Worm (Caenorhabditis elegans) whole organism, late embryonic: Measurements from ENCODE around the gene phf-33.

Experiments
- ceh-19 ChIP-seq: fragments of 200-800 bp; sonication (Bioruptor generic); optimal IDR thresholded peaks from 2 replicates; lab custom pipeline; 2018; ENCODE audit warnings: mild to moderate bottlenecking, missing genetic modification characterization, missing compliant biosample characterization
- che-1 ChIP-seq: sonication (generic microtip); optimal IDR thresholded peaks from 2 replicates; lab custom pipeline; 2016; ENCODE audit warnings: mild to moderate bottlenecking, missing genetic modification characterization, missing compliant biosample characterization
- pqm-1 ChIP-seq: sonication (generic microtip); optimal IDR thresholded peaks from 2 replicates; lab custom pipeline; 2016; ENCODE audit warnings: missing genetic modification characterization, missing compliant biosample characterization

- TF ChIP-seq pqm-1 (tag; lab: Kevin White, UChicago) (no peak), che-1 (tag; lab: Kevin White, UChicago) (no peak), ceh-19 (GFP tag; lab: Kevin White, UChicago) (no peak)
Observed at ce11 chrX:13324326-13324725, 45.5 kb upstream of the phf-33 start.
